Fruit fly (Drosophila melanogaster) whole organism, embryonic: ENCODE results near the gene CG34454.

Experiments
- Awh ChIP-seq: fragments of 200-800 bp; sonication (Bioruptor generic); IDR thresholded peaks from 2 replicates; pipeline ENCODE4, ENCODE4 v1.3.6; 2022; ENCODE audit warnings: missing biosample characterization, missing genetic modification characterization
- B-H2 ChIP-seq: fragments of 200-800 bp; sonication (Bioruptor generic); optimal IDR thresholded peaks from 2 replicates; lab custom pipeline; 2018; ENCODE audit warnings: missing biosample characterization, mild to moderate bottlenecking, missing genetic modification characterization
- CG11085 ChIP-seq: fragments of 200-800 bp; sonication (Bioruptor generic); IDR thresholded peaks from 2 replicates; pipeline ENCODE4 v1.3.6; 2022; ENCODE audit warnings: missing biosample characterization, missing genetic modification characterization
- CG11695 ChIP-seq: fragments of 200-800 bp; sonication (Bioruptor generic); IDR thresholded peaks from 3 replicates; pipeline ENCODE4 v1.3.6; 2022; ENCODE audit warnings: missing biosample characterization, missing genetic modification characterization
- CG13287 ChIP-seq: fragments of 200-800 bp; sonication (Bioruptor generic); IDR thresholded peaks from 2 replicates; pipeline ENCODE4 v1.3.6; 2022; ENCODE audit warnings: missing biosample characterization, missing genetic modification characterization; ENCODE audit not compliant: partially characterized antibody
- CG14014 ChIP-seq: fragments of 200-800 bp; sonication (Bioruptor generic); IDR thresholded peaks from 2 replicates; pipeline ENCODE4 v1.3.6; 2022; ENCODE audit warnings: missing biosample characterization, missing genetic modification characterization
- CG15269 ChIP-seq: fragments of 200-800 bp; sonication (Bioruptor generic); optimal IDR thresholded peaks from 2 replicates; lab custom pipeline; 2018; ENCODE audit warnings: missing biosample characterization, mild to moderate bottlenecking, missing genetic modification characterization, moderate library complexity
- CG1603 ChIP-seq: fragments of 200-800 bp; sonication (Bioruptor generic); optimal IDR thresholded peaks from 2 replicates; lab custom pipeline; 2019; ENCODE audit warnings: missing biosample characterization, mild to moderate bottlenecking, missing genetic modification characterization, moderate library complexity
- CG16813 ChIP-seq: fragments of 200-800 bp; sonication (Bioruptor generic); IDR thresholded peaks from 3 replicates; pipeline ENCODE4 v1.3.6; 2022; ENCODE audit warnings: missing biosample characterization, missing genetic modification characterization; ENCODE audit not compliant: partially characterized antibody
- CG17612 ChIP-seq: fragments of 200-800 bp; sonication (Bioruptor generic); IDR thresholded peaks from 2 replicates; pipeline ENCODE4 v1.3.6; 2022; ENCODE audit warnings: missing biosample characterization, missing genetic modification characterization
- CG1832 ChIP-seq: fragments of 200-800 bp; sonication (Bioruptor generic); optimal IDR thresholded peaks from 2 replicates; lab custom pipeline; 2017; ENCODE audit warnings: missing biosample characterization, mild to moderate bottlenecking, missing genetic modification characterization, inconsistent platforms
- CG2199 ChIP-seq: fragments of 200-800 bp; sonication (Bioruptor generic); IDR thresholded peaks from 3 replicates; pipeline ENCODE4 v1.3.6; 2022; ENCODE audit warnings: missing biosample characterization, missing genetic modification characterization
- CG32772 ChIP-seq: fragments of 200-800 bp; sonication (Bioruptor generic); IDR thresholded peaks from 2 replicates; pipeline ENCODE4 v1.3.6; 2022; ENCODE audit warnings: missing biosample characterization, missing genetic modification characterization
- CG3407 ChIP-seq: fragments of 200-800 bp; sonication (Bioruptor generic); optimal IDR thresholded peaks from 2 replicates; lab custom pipeline; 2018; ENCODE audit warnings: missing biosample characterization, mild to moderate bottlenecking, missing genetic modification characterization
- CG34376 ChIP-seq: fragments of 200-800 bp; sonication (Bioruptor generic); optimal IDR thresholded peaks from 2 replicates; lab custom pipeline; 2018; ENCODE audit warnings: missing biosample characterization, mild to moderate bottlenecking, missing genetic modification characterization
- CG42726 ChIP-seq: fragments of 200-800 bp; sonication (Bioruptor generic); IDR thresholded peaks from 2 replicates; pipeline ENCODE4 v1.3.6; 2022; ENCODE audit warnings: missing biosample characterization, missing genetic modification characterization; ENCODE audit not compliant: partially characterized antibody
- CG4404 ChIP-seq: fragments of 200-800 bp; sonication (Bioruptor generic); IDR thresholded peaks from 2 replicates; pipeline ENCODE4 v1.3.6; 2022; ENCODE audit warnings: missing biosample characterization, missing genetic modification characterization
- CG5245 ChIP-seq: fragments of 200-800 bp; sonication (Bioruptor generic); optimal IDR thresholded peaks from 3 replicates; lab custom pipeline; 2016; ENCODE audit warnings: missing biosample characterization, missing genetic modification characterization
- CG7556 ChIP-seq: fragments of 200-800 bp; sonication (Bioruptor generic); optimal IDR thresholded peaks from 2 replicates; lab custom pipeline; 2017; ENCODE audit warnings: missing biosample characterization, mild to moderate bottlenecking, missing genetic modification characterization
- Camta ChIP-seq: fragments of 200-800 bp; sonication (Bioruptor generic); optimal IDR thresholded peaks from 2 replicates; lab custom pipeline; 2016; ENCODE audit warnings: missing biosample characterization, missing genetic modification characterization
- D ChIP-seq, 2 experiments: fragments of 200-800 bp in 1 of 2; fragments of >200 bp in 1 of 2; sonication (Bioruptor generic) in 1 of 2; optimal IDR thresholded peaks; 2 replicates in 1 of 2; 3 replicates in 1 of 2; lab custom pipeline; 2017; ENCODE audit warnings: mild to moderate bottlenecking in 1 of 2, missing biosample characterization in 1 of 2, missing genetic modification characterization in 1 of 2, missing genetic modification reagents in 1 of 2
- Dad ChIP-seq: fragments of 200-800 bp; sonication (Bioruptor generic); optimal IDR thresholded peaks from 3 replicates; lab custom pipeline; 2016; ENCODE audit warnings: missing biosample characterization, missing genetic modification characterization
- Dfd ChIP-seq, 2 experiments: fragments of >200 bp; optimal IDR thresholded peaks; 2 replicates each; lab custom pipeline; 2017; ENCODE audit warnings: missing biosample characterization in 2 of 2, missing genetic modification characterization in 2 of 2
- HLH4C ChIP-seq: fragments of 200-800 bp; sonication (Bioruptor generic); IDR thresholded peaks from 3 replicates; pipeline ENCODE4 v1.3.6; 2022; ENCODE audit warnings: missing biosample characterization, missing genetic modification characterization; ENCODE audit not compliant: partially characterized antibody
- NK7.1 ChIP-seq: fragments of 200-800 bp; sonication (Bioruptor generic); optimal IDR thresholded peaks from 3 replicates; lab custom pipeline; 2016; ENCODE audit warnings: missing biosample characterization, missing genetic modification characterization
- Nf-YA ChIP-seq: fragments of 200-800 bp; sonication (Bioruptor generic); IDR thresholded peaks from 2 replicates; pipeline ENCODE4 v1.3.6; 2022; ENCODE audit warnings: missing biosample characterization, missing genetic modification characterization
- Nf-YC ChIP-seq: fragments of 200-800 bp; optimal IDR thresholded peaks from 3 replicates; lab custom pipeline; 2019; ENCODE audit warnings: missing biosample characterization, mild to moderate bottlenecking, missing genetic modification characterization, moderate library complexity
- Oaz ChIP-seq: fragments of 200-800 bp; sonication (Bioruptor generic); IDR thresholded peaks from 2 replicates; pipeline ENCODE4 v1.3.6; 2022; ENCODE audit warnings: missing biosample characterization, missing genetic modification characterization
- Oli ChIP-seq: fragments of 200-800 bp; sonication (Bioruptor generic); optimal IDR thresholded peaks from 2 replicates; lab custom pipeline; 2018; ENCODE audit warnings: missing biosample characterization, mild to moderate bottlenecking, missing genetic modification characterization, moderate library complexity
- Rfx ChIP-seq: fragments of 200-800 bp; sonication (Bioruptor generic); IDR thresholded peaks from 2 replicates; pipeline ENCODE4 v1.3.6; 2022; ENCODE audit warnings: missing biosample characterization, missing genetic modification characterization
- TFAM ChIP-seq: fragments of 200-800 bp; sonication (Bioruptor generic); optimal IDR thresholded peaks from 2 replicates; lab custom pipeline; 2017; ENCODE audit warnings: missing biosample characterization, missing genetic modification characterization, inconsistent platforms
- Tbp ChIP-seq: fragments of >200 bp; optimal IDR thresholded peaks from 2 replicates; lab custom pipeline; 2018; ENCODE audit warnings: missing biosample characterization, missing genetic modification characterization
- YL-1 ChIP-seq: fragments of 200-800 bp; sonication (Bioruptor generic); optimal IDR thresholded peaks from 3 replicates; lab custom pipeline; 2017; ENCODE audit warnings: missing biosample characterization, mild to moderate bottlenecking, missing genetic modification characterization
- az2 ChIP-seq: fragments of 200-800 bp; sonication (Bioruptor generic); optimal IDR thresholded peaks from 3 replicates; lab custom pipeline; 2016; ENCODE audit warnings: missing biosample characterization, missing genetic modification characterization
- bbx ChIP-seq: fragments of 200-800 bp; sonication (Bioruptor generic); IDR thresholded peaks from 2 replicates; pipeline ENCODE4 v1.3.6; 2022; ENCODE audit warnings: missing biosample characterization, missing genetic modification characterization; ENCODE audit not compliant: partially characterized antibody
- chif ChIP-seq, 2 experiments: fragments of 200-800 bp; sonication (Bioruptor generic); optimal IDR thresholded peaks; 3 replicates each; lab custom pipeline; 2016; ENCODE audit warnings: missing biosample characterization in 2 of 2, missing genetic modification characterization in 2 of 2
- chm ChIP-seq: fragments of 200-800 bp; sonication (Bioruptor generic); IDR thresholded peaks from 2 replicates; pipeline ENCODE4 v1.3.6; 2022; ENCODE audit warnings: missing biosample characterization, missing genetic modification characterization
- dan ChIP-seq: fragments of 200-800 bp; sonication (Bioruptor generic); IDR thresholded peaks from 2 replicates; pipeline ENCODE4 v1.3.6; 2022; ENCODE audit warnings: missing biosample characterization, missing genetic modification characterization
- dpn ChIP-seq, 2 experiments: fragments of 200-800 bp; sonication (Bioruptor generic); optimal IDR thresholded peaks; 3 replicates each; lab custom pipeline; 2016; ENCODE audit warnings: missing biosample characterization in 2 of 2, missing genetic modification characterization in 2 of 2
- ems ChIP-seq: fragments of 200-800 bp; sonication (Bioruptor generic); optimal IDR thresholded peaks from 3 replicates; lab custom pipeline; 2016; ENCODE audit warnings: missing biosample characterization, missing genetic modification characterization
- en ChIP-seq: fragments of 200-800 bp; sonication (Bioruptor generic); optimal IDR thresholded peaks from 2 replicates; lab custom pipeline; 2016; ENCODE audit warnings: missing biosample characterization, missing genetic modification characterization
- fd3F ChIP-seq: fragments of 200-800 bp; sonication (Bioruptor generic); optimal IDR thresholded peaks from 2 replicates; lab custom pipeline; 2018; ENCODE audit warnings: missing biosample characterization, mild to moderate bottlenecking, missing genetic modification characterization, moderate library complexity
- ftz-f1 ChIP-seq: fragments of 200-800 bp; sonication (Bioruptor generic); optimal IDR thresholded peaks from 2 replicates; lab custom pipeline; 2016; ENCODE audit warnings: missing biosample characterization, missing genetic modification characterization
- hth ChIP-seq: fragments of >200 bp; optimal IDR thresholded peaks from 2 replicates; lab custom pipeline; 2017; ENCODE audit warnings: inconsistent platforms
- lmd ChIP-seq: fragments of 200-800 bp; sonication (Bioruptor generic); IDR thresholded peaks from 2 replicates; pipeline ENCODE4 v1.3.6; 2022; ENCODE audit warnings: missing biosample characterization, missing genetic modification characterization
- pzg ChIP-seq: fragments of 200-800 bp; sonication (Bioruptor generic); optimal IDR thresholded peaks from 3 replicates; lab custom pipeline; 2018; ENCODE audit warnings: missing biosample characterization, mild to moderate bottlenecking, missing genetic modification characterization, moderate library complexity
- sens ChIP-seq: fragments of 200-800 bp; sonication (Bioruptor generic); peaks from one replicate; lab custom pipeline; 2016; ENCODE audit warnings: missing biosample characterization, missing genetic modification characterization
- tin ChIP-seq: fragments of 200-800 bp; sonication (Bioruptor generic); optimal IDR thresholded peaks from 3 replicates; lab custom pipeline; 2016; ENCODE audit warnings: missing biosample characterization, missing genetic modification characterization
- tio ChIP-seq: fragments of 200-800 bp; sonication (Bioruptor generic); optimal IDR thresholded peaks from 2 replicates; lab custom pipeline; 2017; ENCODE audit warnings: missing biosample characterization, missing genetic modification characterization, inconsistent platforms
- tll ChIP-seq, 2 experiments: fragments of 200-800 bp in 1 of 2; fragments of >200 bp in 1 of 2; sonication (Bioruptor generic) in 1 of 2; optimal IDR thresholded peaks; 2 replicates each; lab custom pipeline; 2017 to 2019; ENCODE audit warnings: missing biosample characterization in 2 of 2, missing genetic modification characterization in 2 of 2, mild to moderate bottlenecking in 1 of 2, moderate library complexity in 1 of 2

The CG34454 gene

DNA sequence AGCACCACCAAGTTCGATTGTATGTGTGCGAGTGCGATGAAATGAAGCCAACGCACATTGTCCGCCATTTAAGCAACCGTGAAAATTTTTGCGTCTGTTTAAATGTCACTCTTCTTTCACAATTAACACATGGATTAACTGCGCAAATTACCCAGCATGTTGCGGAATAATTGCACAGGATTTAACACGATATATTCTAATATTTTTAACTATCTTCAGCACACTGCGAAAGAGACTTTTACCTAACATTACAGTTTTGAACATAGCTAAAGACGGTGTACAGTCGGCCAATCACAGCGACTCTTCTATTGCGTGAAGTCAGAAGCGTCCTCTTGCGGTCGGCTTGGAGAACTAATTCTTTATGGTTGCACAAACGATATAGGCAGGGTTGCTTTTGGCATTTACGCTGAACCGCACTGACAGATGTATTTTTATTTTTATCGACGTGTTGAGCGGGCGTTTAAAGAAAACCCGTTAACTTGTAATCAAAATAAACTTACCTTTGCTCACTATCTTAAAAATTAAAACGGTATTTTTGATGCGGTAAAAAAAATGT is 14.6 kb upstream of the CG34454 start (continued):
- TF ChIP-seq B-H2 (GFP tag; lab: Kevin White, UChicago) (peak; percentile 70), NK7.1 (GFP tag; lab: Kevin White, UChicago) (peak; percentile 43), tll (GFP tag; optimal IDR thresholded peaks at IDR 0.05; lab: Kevin White, UChicago) (no peak), CG11695 (GFP tag; lab: Robert Waterston, UW) (peak; percentile 6; the same call in 1 of the 3 replicates), ftz-f1 (peak; percentile 46), az2 (peak; percentile 6), ems (GFP tag; lab: Kevin White, UChicago) (peak; percentile 27), Awh (GFP tag; lab: Robert Waterston, UW) (no peak), CG5245 (GFP tag; lab: Kevin White, UChicago) (peak; percentile 30), CG17612 (GFP tag; lab: Robert Waterston, UW) (no peak), CG3407 (GFP tag; lab: Kevin White, UChicago) (no peak), CG16813 (peak; percentile 73), dpn (GFP tag; optimal IDR thresholded peaks at IDR 0.05; lab: Kevin White, UChicago) (peak; percentile 46 to 48), Nf-YC (tag; lab: Kevin White, UChicago) (peak; percentile 100), CG1832 (no peak), CG32772 (no peak), dan (GFP tag; lab: Robert Waterston, UW) (no peak), Dfd (GFP tag; optimal IDR thresholded peaks at IDR 0.05; lab: Kevin White, UChicago) (no peak), tin (GFP tag; lab: Kevin White, UChicago) (peak; percentile 50), CG15269 (tag; lab: Kevin White, UChicago) (no peak), bbx (peak; percentile 73), hth (lab: Kevin White, UChicago) (no peak), Camta (peak; percentile 72), chif (GFP tag; optimal IDR thresholded peaks at IDR 0.05; lab: Kevin White, UChicago) (peak; percentile 48 to 54), CG2199 (0 out of 3 replicates have a peak, but pooled peaks have one; percentile 50), CG13287 (GFP tag; lab: Robert Waterston, UW) (peak; percentile 66; the same call in 1 of the 2 replicates), Nf-YA (GFP tag; lab: Robert Waterston, UW) (peak; percentile 87), Oli (tag; lab: Kevin White, UChicago) (no peak), CG7556 (GFP tag; lab: Kevin White, UChicago) (no peak), TFAM (no peak), CG1603 (tag; lab: Kevin White, UChicago) (peak; percentile 77), D (optimal IDR thresholded peaks at IDR 0.05; lab: Kevin White, UChicago) (no peak), D (GFP tag; optimal IDR thresholded peaks at IDR 0.05; lab: Kevin White, UChicago) (no peak), tio (GFP tag; lab: Kevin White, UChicago) (no peak), pzg (GFP tag; lab: Kevin White, UChicago) (peak; percentile 92), CG14014 (GFP tag; lab: Robert Waterston, UW) (peak; percentile 60), sens (GFP tag; lab: Kevin White, UChicago) (peak; percentile 79), CG42726 (GFP tag; lab: Robert Waterston, UW) (peak; percentile 81), Oaz (peak; percentile 10; the same call in 1 of the 2 replicates), Dad (GFP tag; lab: Kevin White, UChicago) (peak; percentile 66), lmd (GFP tag; lab: Robert Waterston, UW) (peak; percentile 40; the same call in 1 of the 2 replicates), en (GFP tag; lab: Kevin White, UChicago) (peak; percentile 36), CG34376 (peak; percentile 52), fd3F (GFP tag; lab: Kevin White, UChicago) (no peak), Tbp (GFP tag; lab: Kevin White, UChicago) (no peak), YL-1 (GFP tag; lab: Kevin White, UChicago) (peak; percentile 91), HLH4C (GFP tag; lab: Robert Waterston, UW) (peak; percentile 64; the same call in 2 of the 3 replicates), CG11085 (GFP tag; lab: Robert Waterston, UW) (peak; percentile 17; the same call in 1 of the 2 replicates), chm (GFP tag; lab: Robert Waterston, UW) (peak; percentile 42; the same call in 1 of the 2 replicates), Rfx (GFP tag; lab: Robert Waterston, UW) (peak; percentile 78; the same call in 1 of the 2 replicates), CG4404 (GFP tag; lab: Robert Waterston, UW) (no peak)
